Worm (Caenorhabditis elegans): Measurements from ENCODE around the gene gly-9.
A peak's percentile ranks its signal among the peaks of the same experiment; 100 is the strongest.

gly-9 gene

ce11 chrIII:11262089-11262488 lies 28.3 kb downstream of the gly-9 start:
- TF ChIP-seq nhr-25 (tag; optimal IDR thresholded peaks at IDR 0.05): peak; percentile 16
- TF ChIP-seq elt-1 (tag; optimal IDR thresholded peaks at IDR 0.05): peak; percentile 0
- no peak for TF ChIP-seq tbx-2 (tag; optimal IDR thresholded peaks at IDR 0.05)
- no peak for TF ChIP-seq nhr-76 (tag; optimal IDR thresholded peaks at IDR 0.05)
- TF ChIP-seq egl-27 (tag; optimal IDR thresholded peaks at IDR 0.05): no peak
- TF ChIP-seq aly-2 (tag; optimal IDR thresholded peaks at IDR 0.05): no peak
- no peak for TF ChIP-seq pqm-1 (tag; optimal IDR thresholded peaks at IDR 0.05)
- no peak for TF ChIP-seq lin-15B (tag; optimal IDR thresholded peaks at IDR 0.05)
- no peak for TF ChIP-seq jun-1 (tag; optimal IDR thresholded peaks at IDR 0.05)
- no peak for TF ChIP-seq unc-39 (tag; optimal IDR thresholded peaks at IDR 0.05)

- TF ChIP-seq ZK546.5 (tag; optimal IDR thresholded peaks at IDR 0.05) (no peak), nhr-23 (tag; optimal IDR thresholded peaks at IDR 0.05) (peak; percentile 12)
Observed at ce11 chrIII:11255072-11255471, 35.3 kb downstream of the gly-9 start.

ce11 chrIII:11251718-11252441 lies 38.5 kb downstream of the gly-9 start, which contains the start of gene Y47D3A.32:
Y47D3A.32 (plus strand) TSS chrIII:11252391.
- TF ChIP-seq ceh-9 (tag; optimal IDR thresholded peaks at IDR 0.05) (no peak), lin-39 (tag; optimal IDR thresholded peaks at IDR 0.05) (no peak), ama-1 (optimal IDR thresholded peaks at IDR 0.05) (no peak), ceh-82 (tag; optimal IDR thresholded peaks at IDR 0.05) (no peak), elt-3 (tag; optimal IDR thresholded peaks at IDR 0.05) (no peak), lsy-12 (tag; optimal IDR thresholded peaks at IDR 0.05) (no peak), ZK546.5 (tag; optimal IDR thresholded peaks at IDR 0.05) (no peak), aly-2 (tag; optimal IDR thresholded peaks at IDR 0.05) (no peak), pha-4 (tag; optimal IDR thresholded peaks at IDR 0.05) (no peak), pqm-1 (tag; optimal IDR thresholded peaks at IDR 0.05) (no peak), fkh-10 (GFP tag; optimal IDR thresholded peaks at IDR 0.05) (no peak), elt-1 (tag; optimal IDR thresholded peaks at IDR 0.05) (no peak)

- TF ChIP-seq ztf-4 (tag; optimal IDR thresholded peaks at IDR 0.05): no peak
- TF ChIP-seq nhr-28 (tag; optimal IDR thresholded peaks at IDR 0.05): no peak
Observed at ce11 chrIII:11248897-11249296, 41.5 kb downstream of the gly-9 start.

- no peak for TF ChIP-seq zag-1 (tag; optimal IDR thresholded peaks at IDR 0.05)
- no peak for TF ChIP-seq elt-3 (tag; optimal IDR thresholded peaks at IDR 0.05)
- TF ChIP-seq mml-1 (tag; optimal IDR thresholded peaks at IDR 0.05): no peak
- TF ChIP-seq ceh-9 (tag; optimal IDR thresholded peaks at IDR 0.05): no peak
- no peak for TF ChIP-seq unc-62 (GFP tag; optimal IDR thresholded peaks at IDR 0.05)
- no peak for TF ChIP-seq nhr-67 (tag; optimal IDR thresholded peaks at IDR 0.05)
- TF ChIP-seq ceh-28 (tag; optimal IDR thresholded peaks at IDR 0.05): no peak
- TF ChIP-seq fos-1 (tag; optimal IDR thresholded peaks at IDR 0.05): no peak
- no peak for TF ChIP-seq elt-2 (tag; optimal IDR thresholded peaks at IDR 0.05)
- no peak for TF ChIP-seq ceh-16 (tag; optimal IDR thresholded peaks at IDR 0.05)
- no peak for TF ChIP-seq lsy-12 (tag; optimal IDR thresholded peaks at IDR 0.05)
- TF ChIP-seq sea-2 (GFP tag; optimal IDR thresholded peaks at IDR 0.05): no peak
- no peak for TF ChIP-seq lin-15B (tag; optimal IDR thresholded peaks at IDR 0.05)
Observed at ce11 chrIII:11246588-11246987, 43.8 kb downstream of the gly-9 start.

- TF ChIP-seq nhr-25 (tag; optimal IDR thresholded peaks at IDR 0.05) (no peak), pqm-1 (tag; optimal IDR thresholded peaks at IDR 0.05) (no peak), nhr-43 (tag; optimal IDR thresholded peaks at IDR 0.05; ENCODE audit: poor library complexity, severe bottlenecking) (no peak), jun-1 (tag; optimal IDR thresholded peaks at IDR 0.05) (no peak), mdl-1 (tag; optimal IDR thresholded peaks at IDR 0.05) (no peak), tbx-2 (tag; optimal IDR thresholded peaks at IDR 0.05) (no peak), nhr-28 (tag; optimal IDR thresholded peaks at IDR 0.05) (no peak), elt-3 (tag; optimal IDR thresholded peaks at IDR 0.05) (no peak), egl-5 (tag; optimal IDR thresholded peaks at IDR 0.05) (no peak), ceh-9 (tag; optimal IDR thresholded peaks at IDR 0.05) (no peak), nhr-23 (tag; optimal IDR thresholded peaks at IDR 0.05) (no peak)
Observed at ce11 chrIII:11244820-11245219, 45.6 kb downstream of the gly-9 start, which contains the start of gene rsks-1. rsks-1 (plus strand) TSS chrIII:11245120.
